Fruit fly (Drosophila melanogaster): ENCODE data around the gene Pus10.

The Pus10 gene

dm6 chr2L:155215-155712, at the start of gene Pus10:
Gene Pus10 (minus strand): TSS chr2L:155305.
- no peak for TF ChIP-seq CTCF (optimal IDR thresholded peaks at IDR 0.05)

dm6 chr2L:204557-204956, 49.5 kb upstream of the Pus10 start:
- TF ChIP-seq CTCF (optimal IDR thresholded peaks at IDR 0.05) (no peak), CG8478 (optimal IDR thresholded peaks at IDR 0.05) (no peak)

dm6 chr2L:203529-204127, 48.5 kb upstream of the Pus10 start, which contains the start of gene mRpL10:
Gene mRpL10 (plus strand): TSS chr2L:203779.
- peak in 1 of 2 experiments; percentile 25 for TF ChIP-seq CTCF (optimal IDR thresholded peaks at IDR 0.05)
- no peak for TF ChIP-seq CG8478 (optimal IDR thresholded peaks at IDR 0.05)

- TF ChIP-seq CG8478 (optimal IDR thresholded peaks at IDR 0.05) (no peak), CTCF (optimal IDR thresholded peaks at IDR 0.05) (no peak)
Observed at dm6 chr2L:195668-196067, 40.6 kb upstream of the Pus10 start.

dm6 chr2L:182360-183144, 27.4 kb upstream of the Pus10 start:
- TF ChIP-seq CTCF (optimal IDR thresholded peaks at IDR 0.05) (peak in 1 of 2 experiments; percentile 9), CG8478 (optimal IDR thresholded peaks at IDR 0.05) (no peak)

dm6 chr2L:181020-181419, 25.9 kb upstream of the Pus10 start:
- TF ChIP-seq CTCF (optimal IDR thresholded peaks at IDR 0.05) (no peak), CG8478 (optimal IDR thresholded peaks at IDR 0.05) (no peak)

dm6 chr2L:179119-179518, 24.0 kb upstream of the Pus10 start:
- no peak for TF ChIP-seq CTCF (optimal IDR thresholded peaks at IDR 0.05)
- no peak for TF ChIP-seq CG8478 (optimal IDR thresholded peaks at IDR 0.05)

dm6 chr2L:175727-176126, 20.6 kb upstream of the Pus10 start:
- TF ChIP-seq CG8478 (optimal IDR thresholded peaks at IDR 0.05) = no peak
- TF ChIP-seq CTCF (optimal IDR thresholded peaks at IDR 0.05) = no peak

- no peak for TF ChIP-seq CTCF (optimal IDR thresholded peaks at IDR 0.05)
Observed at dm6 chr2L:171499-172250, 16.6 kb upstream of the Pus10 start.

dm6 chr2L:170383-170782, 15.3 kb upstream of the Pus10 start:
- no peak for TF ChIP-seq CTCF (optimal IDR thresholded peaks at IDR 0.05)
- TF ChIP-seq CG8478 (optimal IDR thresholded peaks at IDR 0.05) = no peak

dm6 chr2L:168270-168901, 13.3 kb upstream of the Pus10 start:
- TF ChIP-seq CG8478 (optimal IDR thresholded peaks at IDR 0.05) = no peak
- no peak for TF ChIP-seq CTCF (optimal IDR thresholded peaks at IDR 0.05)

dm6 chr2L:166115-167069, 11.3 kb upstream of the Pus10 start:
- TF ChIP-seq CTCF (optimal IDR thresholded peaks at IDR 0.05) (no peak), CG8478 (optimal IDR thresholded peaks at IDR 0.05) (no peak)

dm6 chr2L:165253-165890, 10.3 kb upstream of the Pus10 start:
- no peak for TF ChIP-seq CG8478 (optimal IDR thresholded peaks at IDR 0.05)
- no peak for TF ChIP-seq CTCF (optimal IDR thresholded peaks at IDR 0.05)

- TF ChIP-seq CTCF (optimal IDR thresholded peaks at IDR 0.05) (no peak), CG8478 (optimal IDR thresholded peaks at IDR 0.05) (no peak)
Observed at dm6 chr2L:163229-163628, 8.1 kb upstream of the Pus10 start.
